Worm (Caenorhabditis elegans) whole organism, late embryonic: ENCODE measurements around the gene C11D2.4.

Source experiments
- C08G9.2 ChIP-seq: sonication (generic microtip); optimal IDR thresholded peaks from 2 replicates; lab custom pipeline; 2016; ENCODE audit warnings: mild to moderate bottlenecking, missing genetic modification characterization, moderate library complexity, missing compliant biosample characterization
- C38D4.7 ChIP-seq: fragments of 200-800 bp; sonication (Bioruptor generic); optimal IDR thresholded peaks from 2 replicates; lab custom pipeline; 2018; ENCODE audit warnings: mild to moderate bottlenecking, missing genetic modification characterization, moderate library complexity, missing compliant biosample characterization
- F13H6.1 ChIP-seq: sonication (generic microtip); optimal IDR thresholded peaks from 2 replicates; lab custom pipeline; 2016; ENCODE audit warnings: missing genetic modification characterization, missing compliant biosample characterization
- K02D7.2 ChIP-seq: sonication (generic microtip); optimal IDR thresholded peaks from 2 replicates; lab custom pipeline; 2017; ENCODE audit warnings: mild to moderate bottlenecking, missing genetic modification characterization, missing compliant biosample characterization
- K09A11.1 ChIP-seq: sonication (generic microtip); optimal IDR thresholded peaks from 2 replicates; lab custom pipeline; 2017; ENCODE audit warnings: antibody characterized with exemption, mild to moderate bottlenecking, missing genetic modification characterization, missing compliant biosample characterization; ENCODE audit not compliant: insufficient read depth
- T23F11.4 ChIP-seq: fragments of 200-800 bp; sonication (Bioruptor generic); optimal IDR thresholded peaks from 2 replicates; lab custom pipeline; 2018; ENCODE audit warnings: mild to moderate bottlenecking, missing genetic modification characterization, missing compliant biosample characterization
- Y22D7AL.16 ChIP-seq: sonication (generic microtip); optimal IDR thresholded peaks from 2 replicates; lab custom pipeline; 2016; ENCODE audit warnings: missing genetic modification characterization, missing compliant biosample characterization
- ceh-18 ChIP-seq: sonication (generic microtip); optimal IDR thresholded peaks from 2 replicates; lab custom pipeline; 2016; ENCODE audit warnings: missing genetic modification characterization, missing compliant biosample characterization
- ceh-2 ChIP-seq: sonication (generic microtip); optimal IDR thresholded peaks from 2 replicates; lab custom pipeline; 2016; ENCODE audit warnings: missing genotype, missing genetic modification characterization, missing compliant biosample characterization
- ceh-30 ChIP-seq: fragments of 150-350 bp; optimal IDR thresholded peaks from 2 replicates; lab custom pipeline; 2014; ENCODE audit warnings: missing biosample characterization, missing genetic modification characterization
- ceh-31 ChIP-seq: sonication (generic microtip); optimal IDR thresholded peaks from 2 replicates; lab custom pipeline; 2016; ENCODE audit warnings: missing genetic modification characterization, missing compliant biosample characterization
- ceh-45 ChIP-seq: fragments of 200-800 bp; sonication (Bioruptor generic); IDR thresholded peaks from 2 replicates; pipeline ENCODE4 v1.3.6; 2022; ENCODE audit warnings: missing genetic modification reagents, missing genetic modification characterization, missing compliant biosample characterization
- ceh-48 ChIP-seq: sonication (generic microtip); optimal IDR thresholded peaks from 2 replicates; lab custom pipeline; 2016; ENCODE audit warnings: missing genetic modification characterization, inconsistent platforms, missing compliant biosample characterization
- ceh-6 ChIP-seq: fragments of 200-800 bp; sonication (Bioruptor generic); optimal IDR thresholded peaks from 2 replicates; lab custom pipeline; 2018; ENCODE audit warnings: mild to moderate bottlenecking, missing genetic modification characterization, missing compliant biosample characterization
- ceh-9 ChIP-seq: sonication (generic microtip); optimal IDR thresholded peaks from 2 replicates; lab custom pipeline; 2016; ENCODE audit warnings: mild to moderate bottlenecking, missing genetic modification characterization, inconsistent platforms, missing compliant biosample characterization
- dmd-4 ChIP-seq: sonication (generic microtip); optimal IDR thresholded peaks from 2 replicates; lab custom pipeline; 2016; ENCODE audit warnings: borderline replicate concordance, missing genetic modification characterization, missing compliant biosample characterization
- elt-2 ChIP-seq: sonication (generic microtip); optimal IDR thresholded peaks from 2 replicates; lab custom pipeline; 2016; ENCODE audit warnings: missing genetic modification reagents, missing genetic modification characterization, missing compliant biosample characterization
- eyg-1 ChIP-seq: sonication (generic microtip); optimal IDR thresholded peaks from 2 replicates; lab custom pipeline; 2016; ENCODE audit warnings: missing genotype, missing genetic modification characterization, missing compliant biosample characterization
- fax-1 ChIP-seq: sonication (generic microtip); optimal IDR thresholded peaks from 2 replicates; lab custom pipeline; 2016; ENCODE audit warnings: missing genotype, missing genetic modification characterization, missing compliant biosample characterization
- fkh-10 ChIP-seq: fragments of 150-350 bp; optimal IDR thresholded peaks from 2 replicates; lab custom pipeline; 2014; ENCODE audit warnings: missing biosample characterization, missing genetic modification reagents, missing genetic modification characterization
- fkh-6 ChIP-seq: sonication (generic microtip); optimal IDR thresholded peaks from 2 replicates; lab custom pipeline; 2016; ENCODE audit warnings: missing genetic modification characterization, missing compliant biosample characterization
- gmeb-2 ChIP-seq: sonication (generic microtip); optimal IDR thresholded peaks from 2 replicates; lab custom pipeline; 2016; ENCODE audit warnings: missing genetic modification characterization, inconsistent platforms, missing compliant biosample characterization
- hlh-13 ChIP-seq: fragments of 200-800 bp; sonication (Bioruptor generic); optimal IDR thresholded peaks from 2 replicates; lab custom pipeline; 2018; ENCODE audit warnings: mild to moderate bottlenecking, missing genetic modification characterization, missing compliant biosample characterization
- hlh-15 ChIP-seq: sonication (generic microtip); optimal IDR thresholded peaks from 2 replicates; lab custom pipeline; 2016; ENCODE audit warnings: missing genetic modification characterization, missing compliant biosample characterization
- hlh-30 ChIP-seq: sonication (generic microtip); optimal IDR thresholded peaks from 2 replicates; lab custom pipeline; 2017; ENCODE audit warnings: antibody characterized with exemption, missing genetic modification characterization, missing compliant biosample characterization; ENCODE audit not compliant: insufficient read depth
- hlh-8 ChIP-seq: sonication (generic microtip); optimal IDR thresholded peaks from 2 replicates; lab custom pipeline; 2016; ENCODE audit warnings: missing genotype, missing genetic modification characterization, missing compliant biosample characterization
- lim-6 ChIP-seq: sonication (generic microtip); optimal IDR thresholded peaks from 2 replicates; lab custom pipeline; 2016; ENCODE audit warnings: missing genetic modification characterization, missing compliant biosample characterization
- mec-3 ChIP-seq: sonication (generic microtip); optimal IDR thresholded peaks from 2 replicates; lab custom pipeline; 2016; ENCODE audit warnings: borderline replicate concordance, missing genetic modification characterization, missing compliant biosample characterization
- nfya-1 ChIP-seq: sonication (generic microtip); optimal IDR thresholded peaks from 2 replicates; lab custom pipeline; 2017; ENCODE audit warnings: missing genetic modification characterization, mild to moderate bottlenecking, missing compliant biosample characterization, antibody characterized with exemption, moderate library complexity
- nhr-11 ChIP-seq: fragments of 150-350 bp; optimal IDR thresholded peaks from 2 replicates; lab custom pipeline; 2014; ENCODE audit warnings: missing biosample characterization, missing genetic modification characterization
- npax-4 ChIP-seq: sonication (generic microtip); optimal IDR thresholded peaks from 2 replicates; lab custom pipeline; 2016; ENCODE audit warnings: missing genetic modification characterization, missing compliant biosample characterization
- odd-2 ChIP-seq: sonication (generic microtip); optimal IDR thresholded peaks from 2 replicates; lab custom pipeline; 2017; ENCODE audit warnings: antibody characterized with exemption, mild to moderate bottlenecking, missing genetic modification characterization, missing compliant biosample characterization
- pag-3 ChIP-seq: sonication (generic microtip); optimal IDR thresholded peaks from 2 replicates; lab custom pipeline; 2016; ENCODE audit warnings: missing compliant biosample characterization, missing genetic modification characterization, borderline replicate concordance
- pat-9 ChIP-seq: fragments of 200-800 bp; sonication (Bioruptor generic); optimal IDR thresholded peaks from 2 replicates; lab custom pipeline; 2018; ENCODE audit warnings: mild to moderate bottlenecking, missing genetic modification characterization, moderate library complexity, missing compliant biosample characterization
- pax-1 ChIP-seq: fragments of 150-350 bp; optimal IDR thresholded peaks from 2 replicates; lab custom pipeline; 2014; ENCODE audit warnings: missing biosample characterization, missing genetic modification characterization
- pha-4 ChIP-seq: fragments of 150-350 bp; optimal IDR thresholded peaks from 2 replicates; lab custom pipeline; 2018; ENCODE audit warnings: missing biosample characterization, missing genetic modification reagents, missing genetic modification characterization
- pqm-1 ChIP-seq: sonication (generic microtip); optimal IDR thresholded peaks from 2 replicates; lab custom pipeline; 2016; ENCODE audit warnings: missing genetic modification characterization, missing compliant biosample characterization
- pros-1 ChIP-seq: fragments of 150-350 bp; optimal IDR thresholded peaks from 2 replicates; lab custom pipeline; 2014; ENCODE audit warnings: missing biosample characterization, missing genetic modification reagents, missing genetic modification characterization
- rnt-1 ChIP-seq: sonication (generic microtip); optimal IDR thresholded peaks from 2 replicates; lab custom pipeline; 2016; ENCODE audit warnings: missing genetic modification characterization, missing compliant biosample characterization
- sdc-2 ChIP-seq: sonication (generic microtip); optimal IDR thresholded peaks from 2 replicates; lab custom pipeline; 2016; ENCODE audit warnings: missing genotype, missing genetic modification characterization, missing compliant biosample characterization
- syd-9 ChIP-seq: sonication (generic microtip); optimal IDR thresholded peaks from 2 replicates; lab custom pipeline; 2016; ENCODE audit warnings: mild to moderate bottlenecking, missing genetic modification characterization, moderate library complexity, missing compliant biosample characterization
- tbx-2 ChIP-seq: sonication (generic microtip); optimal IDR thresholded peaks from 2 replicates; lab custom pipeline; 2016; ENCODE audit warnings: missing genetic modification characterization, missing compliant biosample characterization
- tbx-7 ChIP-seq: sonication (generic microtip); optimal IDR thresholded peaks from 2 replicates; lab custom pipeline; 2016; ENCODE audit warnings: missing genotype, missing genetic modification characterization, missing compliant biosample characterization
- ttx-3 ChIP-seq: sonication (generic microtip); optimal IDR thresholded peaks from 2 replicates; lab custom pipeline; 2016; ENCODE audit warnings: missing genetic modification reagents, missing genetic modification characterization, missing compliant biosample characterization
- unc-3 ChIP-seq, 2 experiments: fragments of 200-800 bp in 1 of 2; sonication (Bioruptor generic) in 1 of 2; sonication (generic microtip) in 1 of 2; conservative IDR thresholded peaks in 1 of 2; optimal IDR thresholded peaks in 1 of 2; 2 replicates each; pipeline versions ENCODE4 v1.3.6 to Lab custom; 2016 to 2022; ENCODE audit warnings: missing compliant biosample characterization in 2 of 2, missing genetic modification characterization in 2 of 2, missing genetic modification reagents in 1 of 2
- unc-55 ChIP-seq: sonication (generic microtip); optimal IDR thresholded peaks from 2 replicates; lab custom pipeline; 2017; ENCODE audit warnings: missing biosample characterization, missing genetic modification reagents, missing genetic modification characterization
- unc-86 ChIP-seq: sonication (generic microtip); optimal IDR thresholded peaks from 2 replicates; lab custom pipeline; 2016; ENCODE audit warnings: missing genetic modification characterization, missing compliant biosample characterization
- zip-5 ChIP-seq: sonication (generic microtip); optimal IDR thresholded peaks from 2 replicates; lab custom pipeline; 2016; ENCODE audit warnings: missing genetic modification characterization, missing compliant biosample characterization
- ztf-16 ChIP-seq: sonication (generic microtip); optimal IDR thresholded peaks from 2 replicates; lab custom pipeline; 2017; ENCODE audit warnings: missing genetic modification characterization, missing compliant biosample characterization

The C11D2.4 gene

DNA sequence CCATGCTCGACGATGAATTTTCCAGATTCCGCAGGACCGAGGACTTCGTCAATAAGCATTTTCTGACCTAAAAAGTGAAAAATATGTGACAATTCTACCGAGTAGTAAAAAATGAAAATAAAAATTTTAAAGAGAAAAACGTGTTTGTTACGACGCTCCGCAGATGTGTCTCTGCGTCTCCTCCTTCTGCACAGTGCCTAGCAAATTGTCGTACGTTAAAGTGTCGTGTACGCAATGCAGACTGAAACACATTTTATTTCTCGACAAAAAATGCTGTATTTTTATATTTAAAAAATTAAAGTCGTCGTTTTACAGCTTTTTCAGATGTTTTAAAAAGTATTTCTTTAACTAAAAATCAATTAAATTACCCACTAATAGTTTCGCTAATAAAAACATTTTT is at the start of gene C11D2.4:
Gene C11D2.4, minus strand, starts transcription at position 128 of the 400 bp plus-strand sequence.
- no peak for TF ChIP-seq dmd-4 (tag; lab: Kevin White, UChicago)
- no peak for TF ChIP-seq ceh-2 (tag; lab: Kevin White, UChicago)
- TF ChIP-seq ceh-30 (tag; lab: Kevin White, UChicago), result no peak
- no peak for TF ChIP-seq pha-4 (tag; lab: Kevin White, UChicago)
- TF ChIP-seq rnt-1 (tag; lab: Kevin White, UChicago), result no peak
- TF ChIP-seq sdc-2 (tag; lab: Kevin White, UChicago), result no peak

DNA sequence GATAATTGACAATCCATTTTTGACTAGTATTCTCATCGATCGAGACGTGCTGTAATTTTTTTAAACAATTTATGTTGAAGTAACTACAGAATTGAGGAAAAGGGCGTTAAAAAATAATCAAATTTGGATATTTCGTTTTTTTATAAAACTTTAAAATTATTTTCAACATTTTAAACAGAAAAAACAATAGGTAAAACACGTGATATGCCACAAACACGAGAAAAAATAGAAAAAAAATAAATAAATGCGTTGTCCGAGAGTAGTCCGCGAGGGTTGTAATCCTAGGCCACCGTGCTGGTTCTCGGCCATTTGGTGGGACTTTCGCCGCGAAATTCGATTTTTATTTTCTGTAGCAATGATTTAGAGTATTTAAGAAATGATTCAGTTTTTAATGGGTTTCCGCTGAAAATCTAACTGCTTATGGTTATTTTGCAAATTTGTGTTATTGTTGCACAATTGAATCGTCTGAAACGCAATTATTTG is 49.6 kb upstream of the C11D2.4 start, which contains the start of gene C49A9.10:
Gene C49A9.10, minus strand, starts transcription at position 51 of the 483 bp plus-strand sequence.
- TF ChIP-seq fkh-6, result peak; percentile 47
- TF ChIP-seq ceh-48, result no peak
- no peak for TF ChIP-seq ceh-9 (tag; lab: Kevin White, UChicago)
- peak; percentile 95 for TF ChIP-seq C08G9.2 (tag; lab: Kevin White, UChicago)
- TF ChIP-seq rnt-1 (tag; lab: Kevin White, UChicago), result peak; percentile 68
- no peak for TF ChIP-seq hlh-30 (tag; lab: Kevin White, UChicago)
- TF ChIP-seq F13H6.1, result peak; percentile 60
- TF ChIP-seq gmeb-2, result peak; percentile 33
- peak; percentile 96 for TF ChIP-seq ceh-31 (tag; lab: Kevin White, UChicago)
- peak; percentile 45 for TF ChIP-seq pqm-1 (tag; lab: Kevin White, UChicago)
- peak; percentile 67 for TF ChIP-seq lim-6 (tag; lab: Kevin White, UChicago)
- TF ChIP-seq odd-2, result no peak
- TF ChIP-seq hlh-8 (tag; lab: Kevin White, UChicago), result peak; percentile 90
- TF ChIP-seq fax-1 (tag; lab: Kevin White, UChicago), result peak; percentile 70
- no peak for TF ChIP-seq pros-1 (tag; lab: Kevin White, UChicago)
- TF ChIP-seq elt-2 (tag; lab: Kevin White, UChicago), result peak; percentile 77
- TF ChIP-seq eyg-1, result no peak
- no peak for TF ChIP-seq pax-1 (tag; lab: Kevin White, UChicago)
- TF ChIP-seq tbx-7 (tag; lab: Kevin White, UChicago), result peak; percentile 96
- TF ChIP-seq unc-3 (GFP tag; conservative IDR thresholded peaks at IDR 0.05; lab: Robert Waterston, UW), result peak; percentile 73
- no peak for TF ChIP-seq unc-3 (tag; optimal IDR thresholded peaks at IDR 0.05; lab: Kevin White, UChicago)
- no peak for TF ChIP-seq C38D4.7 (GFP tag; lab: Kevin White, UChicago)
- TF ChIP-seq Y22D7AL.16 (tag; lab: Kevin White, UChicago), result no peak
- TF ChIP-seq fkh-10 (GFP tag; lab: Kevin White, UChicago), result no peak
- TF ChIP-seq ttx-3 (tag; lab: Kevin White, UChicago), result no peak
- TF ChIP-seq ceh-6 (GFP tag; lab: Kevin White, UChicago), result no peak
- TF ChIP-seq unc-55 (GFP tag; lab: Kevin White, UChicago), result no peak
- TF ChIP-seq mec-3 (tag; lab: Kevin White, UChicago), result peak; percentile 87
- TF ChIP-seq nhr-11 (tag; lab: Kevin White, UChicago), result no peak
- peak; percentile 22 for TF ChIP-seq ztf-16 (tag; lab: Kevin White, UChicago)
- no peak for TF ChIP-seq npax-4 (tag; lab: Kevin White, UChicago)
- TF ChIP-seq unc-86, result peak; percentile 50
- no peak for TF ChIP-seq pat-9 (tag; lab: Kevin White, UChicago)
- TF ChIP-seq syd-9, result peak; percentile 18
- 0 out of 2 replicates have a peak, but pooled peaks have one; percentile 35 for TF ChIP-seq ceh-45
- TF ChIP-seq sdc-2 (tag; lab: Kevin White, UChicago), result peak; percentile 64
- no peak for TF ChIP-seq hlh-13 (GFP tag; lab: Kevin White, UChicago)
- TF ChIP-seq tbx-2 (tag; lab: Kevin White, UChicago), result peak; percentile 89
- TF ChIP-seq K02D7.2, result no peak
- peak; percentile 69 for TF ChIP-seq zip-5 (tag; lab: Kevin White, UChicago)
- TF ChIP-seq pag-3 (tag; lab: Kevin White, UChicago), result no peak
- TF ChIP-seq nfya-1 (tag; lab: Kevin White, UChicago), result peak; percentile 50
- no peak for TF ChIP-seq ceh-18 (tag; lab: Kevin White, UChicago)
- TF ChIP-seq T23F11.4 (GFP tag; lab: Kevin White, UChicago), result no peak
- no peak for TF ChIP-seq K09A11.1 (tag; lab: Kevin White, UChicago)
- peak; percentile 91 for TF ChIP-seq ceh-2 (tag; lab: Kevin White, UChicago)
- no peak for TF ChIP-seq hlh-15 (tag; lab: Kevin White, UChicago)
